Fruit fly (Drosophila melanogaster): ENCODE measurements around the gene Acp24A4.

Gene Acp24A4

DNA sequence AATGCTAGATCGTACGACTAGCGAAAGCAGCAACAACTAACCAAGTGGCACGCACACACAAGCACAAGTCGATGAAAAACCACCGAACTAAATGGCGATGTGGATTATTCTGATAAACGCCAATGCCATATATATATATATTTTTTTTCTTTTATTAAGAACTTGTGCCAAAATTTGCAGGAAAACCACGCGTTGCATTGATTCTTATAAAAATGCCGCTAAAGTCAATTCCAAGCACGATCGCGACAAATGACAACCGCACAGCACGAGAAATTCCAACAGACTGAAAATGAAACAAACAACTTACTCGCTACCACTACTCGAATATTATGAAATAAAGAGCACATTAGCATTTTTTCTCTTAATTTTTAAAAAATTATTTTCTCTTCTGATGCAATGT, 37.0 kb downstream of the Acp24A4 start, which contains the start of gene for:
Gene for, minus strand, starts transcription at position 287 of the 400 bp plus-strand sequence.
- TF ChIP-seq Blimp-1 (GFP tag; optimal IDR thresholded peaks at IDR 0.05) (no peak), sd (tag; optimal IDR thresholded peaks at IDR 0.05) (peak; percentile 47), trem (tag; optimal IDR thresholded peaks at IDR 0.05) (no peak), Atf6 (GFP tag; IDR thresholded peaks at IDR 0.05) (no peak), CG10321 (GFP tag; IDR thresholded peaks at IDR 0.05) (no peak), HmgD (GFP tag; optimal IDR thresholded peaks at IDR 0.05) (no peak), klu (GFP tag; IDR thresholded peaks at IDR 0.05) (no peak), Hand (GFP tag; optimal IDR thresholded peaks at IDR 0.05) (no peak), schlank (tag; optimal IDR thresholded peaks at IDR 0.05) (no peak), Fer2 (tag; optimal IDR thresholded peaks at IDR 0.05) (no peak), CG34224 (GFP tag; IDR thresholded peaks at IDR 0.05; ENCODE audit: partially characterized antibody) (no peak), cas (GFP tag; IDR thresholded peaks at IDR 0.05) (no peak), scrt (GFP tag; optimal IDR thresholded peaks at IDR 0.05) (no peak), CG31224 (GFP tag; IDR thresholded peaks at IDR 0.05) (no peak), Gug (GFP tag; IDR thresholded peaks at IDR 0.05) (no peak), Aef1 (GFP tag; IDR thresholded peaks at IDR 0.05) (no peak), CG10462 (GFP tag; optimal IDR thresholded peaks at IDR 0.05) (no peak), Six4 (GFP tag; optimal IDR thresholded peaks at IDR 0.05) (no peak), CG5953 (GFP tag; IDR thresholded peaks at IDR 0.05) (no peak), Tbp (GFP tag; optimal IDR thresholded peaks at IDR 0.05) (no peak), CG12299 (tag; optimal IDR thresholded peaks at IDR 0.05) (no peak), usp (GFP tag; optimal IDR thresholded peaks at IDR 0.05) (no peak), peb (GFP tag; IDR thresholded peaks at IDR 0.05) (no peak), CG14667 (GFP tag; IDR thresholded peaks at IDR 0.05) (no peak), Hr51 (GFP tag; optimal IDR thresholded peaks at IDR 0.05) (no peak), CG5245 (GFP tag; optimal IDR thresholded peaks at IDR 0.05) (no peak), CG1529 (GFP tag; optimal IDR thresholded peaks at IDR 0.05) (no peak), Mes4 (GFP tag; optimal IDR thresholded peaks at IDR 0.05) (no peak), crp (GFP tag; optimal IDR thresholded peaks at IDR 0.05) (no peak), CG2116 (GFP tag; optimal IDR thresholded peaks at IDR 0.05) (no peak), Hr39 (optimal IDR thresholded peaks at IDR 0.05) (no peak), CG11723 (GFP tag; optimal IDR thresholded peaks at IDR 0.05) (no peak), H15 (GFP tag; IDR thresholded peaks at IDR 0.05) (no peak), pfk (GFP tag; optimal IDR thresholded peaks at IDR 0.05) (peak; percentile 76), CG16779 (GFP tag; IDR thresholded peaks at IDR 0.05) (no peak), sens-2 (GFP tag; IDR thresholded peaks at IDR 0.05) (no peak), amos (GFP tag; IDR thresholded peaks at IDR 0.05; ENCODE audit: partially characterized antibody) (peak; percentile 9; the same call in 1 of the 2 replicates), PHDP (tag; optimal IDR thresholded peaks at IDR 0.05) (no peak), CG6765 (GFP tag; optimal IDR thresholded peaks at IDR 0.05) (no peak), Rfx (GFP tag; IDR thresholded peaks at IDR 0.05) (peak; percentile 15; the same call in 1 of the 2 replicates), CG11247 (GFP tag; IDR thresholded peaks at IDR 0.05) (no peak), Dp (GFP tag; optimal IDR thresholded peaks at IDR 0.05) (no peak), cg (GFP tag; optimal IDR thresholded peaks at IDR 0.05) (no peak), shn (GFP tag; optimal IDR thresholded peaks at IDR 0.05) (no peak), Abd-B (GFP tag; optimal IDR thresholded peaks at IDR 0.05) (no peak), rib (GFP tag; IDR thresholded peaks at IDR 0.05) (no peak), CG13123 (GFP tag; optimal IDR thresholded peaks at IDR 0.05) (no peak), ac (GFP tag; optimal IDR thresholded peaks at IDR 0.05) (no peak), fd64A (GFP tag; optimal IDR thresholded peaks at IDR 0.05) (no peak), CG3163 (GFP tag; optimal IDR thresholded peaks at IDR 0.05) (peak; percentile 64), CG16863 (GFP tag; optimal IDR thresholded peaks at IDR 0.05) (no peak), nmo (GFP tag; optimal IDR thresholded peaks at IDR 0.05) (no peak), CG4282 (GFP tag; optimal IDR thresholded peaks at IDR 0.05) (no peak)

Measured in whole organism, embryonic.